Worm (Caenorhabditis elegans) whole organism, L2 larva: Measurements from ENCODE around the gene srbc-84.

Experiments
- Y55F3AM.14 ChIP-seq: fragments of 200-800 bp; sonication (Bioruptor generic); optimal IDR thresholded peaks from 2 replicates; lab custom pipeline; 2018; ENCODE audit warnings: mild to moderate bottlenecking, missing genetic modification characterization, missing compliant biosample characterization
- ZK546.5 ChIP-seq: sonication (generic microtip); optimal IDR thresholded peaks from 2 replicates; lab custom pipeline; 2017; ENCODE audit warnings: missing biosample characterization, missing genetic modification characterization
- ama-1 ChIP-seq: fragments of 150-350 bp; optimal IDR thresholded peaks from 2 replicates; lab custom pipeline; 2018; ENCODE audit warnings: inconsistent platforms
- ceh-16 ChIP-seq: fragments of 150-350 bp; optimal IDR thresholded peaks from 2 replicates; lab custom pipeline; 2014; ENCODE audit warnings: missing biosample characterization, missing genetic modification characterization
- egl-27 ChIP-seq: sonication (generic microtip); optimal IDR thresholded peaks from 3 replicates; lab custom pipeline; 2017; ENCODE audit warnings: missing biosample characterization, missing genetic modification reagents, missing genetic modification characterization
- elt-3 ChIP-seq: sonication (generic microtip); optimal IDR thresholded peaks from 2 replicates; lab custom pipeline; 2017; ENCODE audit warnings: missing biosample characterization, missing genetic modification characterization
- lin-39 ChIP-seq: fragments of 150-350 bp; optimal IDR thresholded peaks from 2 replicates; lab custom pipeline; 2014; ENCODE audit warnings: missing biosample characterization, missing genetic modification reagents, missing genetic modification characterization
- lsy-2 ChIP-seq, 2 experiments: fragments of 150-350 bp in 1 of 2; sonication (generic microtip) in 1 of 2; optimal IDR thresholded peaks; 2 replicates each; lab custom pipeline; 2014 to 2017; ENCODE audit warnings: missing biosample characterization in 2 of 2, missing genetic modification characterization in 2 of 2
- mbf-1 ChIP-seq: sonication (generic microtip); optimal IDR thresholded peaks from 2 replicates; lab custom pipeline; 2017; ENCODE audit warnings: missing biosample characterization, missing genetic modification characterization
- skn-1 ChIP-seq: sonication (generic microtip); optimal IDR thresholded peaks from 2 replicates; lab custom pipeline; 2017; ENCODE audit warnings: missing biosample characterization, missing genetic modification characterization
- snpc-4 ChIP-seq: fragments of 150-350 bp; optimal IDR thresholded peaks from 2 replicates; lab custom pipeline; 2014; ENCODE audit warnings: missing biosample characterization, missing genetic modification characterization
- zag-1 ChIP-seq: fragments of 150-350 bp; optimal IDR thresholded peaks from 2 replicates; lab custom pipeline; 2014; ENCODE audit warnings: missing biosample characterization, missing genetic modification characterization
- ztf-11 ChIP-seq: sonication (generic microtip); optimal IDR thresholded peaks from 2 replicates; lab custom pipeline; 2017; ENCODE audit warnings: missing biosample characterization, missing genetic modification characterization

ce11 chrV:16307253-16307652 is 8.5 kb downstream of the srbc-84 start, which contains the start of gene srxa-7:
- TF ChIP-seq lin-39 (tag; lab: Kevin White, UChicago) (no peak), egl-27 (tag; lab: Kevin White, UChicago) (no peak), ztf-11 (tag; lab: Kevin White, UChicago) (no peak), ama-1 (lab: Kevin White, UChicago) (no peak), snpc-4 (tag; lab: Kevin White, UChicago) (no peak), skn-1 (no peak), mbf-1 (no peak), lsy-2 (tag; optimal IDR thresholded peaks at IDR 0.05; lab: Kevin White, UChicago) (no peak), ceh-16 (tag; lab: Kevin White, UChicago) (no peak), elt-3 (no peak), ZK546.5 (no peak), zag-1 (tag; lab: Kevin White, UChicago) (no peak), Y55F3AM.14 (GFP tag; lab: Kevin White, UChicago) (no peak)
